Worm (Caenorhabditis elegans) whole organism, midembryonic: ENCODE data around the gene metl-18.

Experiments used
- T22C8.4 ChIP-seq: fragments of 200-800 bp; sonication (Bioruptor generic); IDR thresholded peaks from 2 replicates; pipeline ENCODE4 v1.3.6; 2022; ENCODE audit warnings: missing genetic modification characterization, missing compliant biosample characterization
- cog-1 ChIP-seq: sonication (generic microtip); optimal IDR thresholded peaks from 2 replicates; lab custom pipeline; 2016; ENCODE audit warnings: missing genetic modification characterization, missing compliant biosample characterization
- flt-1 ChIP-seq: fragments of 200-800 bp; sonication (Bioruptor generic); IDR thresholded peaks from 2 replicates; pipeline ENCODE4 v1.3.6; 2022; ENCODE audit warnings: missing genetic modification characterization, missing compliant biosample characterization
- klf-2 ChIP-seq: fragments of 200-800 bp; sonication (Bioruptor generic); conservative IDR thresholded peaks from 2 replicates; pipeline ENCODE4 v1.3.6; 2022; ENCODE audit warnings: missing genetic modification reagents, missing genetic modification characterization, missing compliant biosample characterization
- med-1 ChIP-seq: sonication (generic microtip); optimal IDR thresholded peaks from 2 replicates; lab custom pipeline; 2017; ENCODE audit warnings: missing genetic modification characterization, mild to moderate bottlenecking, missing compliant biosample characterization, antibody characterized with exemption, missing genetic modification reagents; ENCODE audit not compliant: insufficient read depth
- ref-1 ChIP-seq: fragments of 200-800 bp; sonication (Bioruptor generic); conservative IDR thresholded peaks from 2 replicates; pipeline ENCODE4 v1.3.6; 2022; ENCODE audit warnings: missing genetic modification reagents, missing genetic modification characterization, missing compliant biosample characterization
- tab-1 ChIP-seq: fragments of 200-800 bp; sonication (Bioruptor generic); IDR thresholded peaks from 2 replicates; pipeline ENCODE4 v1.3.6; 2022; ENCODE audit warnings: missing genetic modification characterization, missing compliant biosample characterization
- ztf-23 ChIP-seq: fragments of 200-800 bp; sonication (Bioruptor generic); IDR thresholded peaks from 2 replicates; pipeline ENCODE4 v1.3.6; 2022; ENCODE audit warnings: missing genetic modification reagents, missing genetic modification characterization, missing compliant biosample characterization
- ztf-29 ChIP-seq: fragments of 200-800 bp; sonication (Bioruptor generic); IDR thresholded peaks from 2 replicates; pipeline ENCODE4 v1.3.6; 2022; ENCODE audit warnings: missing genetic modification reagents, missing genetic modification characterization, missing compliant biosample characterization

Gene metl-18

DNA sequence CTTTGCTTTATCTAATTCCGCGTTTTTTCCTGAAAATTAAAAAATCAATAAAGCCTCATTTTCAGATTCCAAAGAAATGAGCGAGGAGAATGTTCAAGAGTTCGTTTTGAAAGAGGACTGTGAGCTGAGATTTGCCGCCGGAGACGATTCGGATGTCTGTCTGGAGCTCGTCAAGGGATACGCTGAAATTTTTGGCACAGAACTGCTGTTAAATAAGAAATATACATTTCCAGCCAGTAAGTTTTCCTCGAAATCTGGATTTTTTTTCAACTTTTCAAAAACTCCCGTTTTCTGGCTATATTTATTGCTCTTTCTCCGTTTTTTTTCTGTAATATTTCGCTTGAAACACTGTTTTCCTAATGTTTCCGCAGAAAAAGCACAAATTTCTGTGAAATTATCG lies 27.9 kb upstream of the metl-18 start, which contains the start of gene clpf-1:
TSS of gene clpf-1 (plus strand) at position 66 of the 400 bp plus-strand sequence.
- no peak for TF ChIP-seq klf-2 (GFP tag; lab: Robert Waterston, UW)
- TF ChIP-seq ref-1 (GFP tag; lab: Robert Waterston, UW) = no peak
- no peak for TF ChIP-seq T22C8.4 (GFP tag; lab: Robert Waterston, UW)
- no peak for TF ChIP-seq flt-1 (GFP tag; lab: Robert Waterston, UW)
- TF ChIP-seq ztf-29 = no peak
- no peak for TF ChIP-seq ztf-23 (GFP tag; lab: Robert Waterston, UW)
- no peak for TF ChIP-seq cog-1
- TF ChIP-seq tab-1 (GFP tag; lab: Robert Waterston, UW) = no peak
- TF ChIP-seq med-1 (GFP tag; lab: Kevin White, UChicago) = no peak

DNA sequence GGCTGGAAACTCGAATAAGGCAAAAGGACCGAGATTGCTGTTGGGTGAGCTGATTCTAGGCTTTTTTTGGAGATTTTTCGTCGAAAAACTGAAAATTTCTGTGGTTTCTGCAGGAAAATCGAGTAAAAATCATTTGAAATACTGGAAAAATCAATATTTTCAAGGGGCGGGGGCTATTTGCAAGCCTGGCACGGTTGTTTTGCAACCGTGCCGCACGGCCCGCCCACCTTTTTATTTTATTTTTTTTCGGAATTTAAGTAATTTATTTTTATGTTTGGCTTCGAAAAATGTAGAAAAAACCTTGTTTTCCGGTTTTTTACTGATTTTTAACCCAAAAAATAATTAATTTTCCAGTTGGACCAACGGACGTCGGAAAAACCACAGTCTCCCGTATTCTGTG lies 27.1 kb upstream of the metl-18 start:
- TF ChIP-seq T22C8.4 (GFP tag; lab: Robert Waterston, UW) (0 out of 2 replicates have a peak, but pooled peaks have one; percentile 31), ref-1 (GFP tag; lab: Robert Waterston, UW) (no peak)

DNA sequence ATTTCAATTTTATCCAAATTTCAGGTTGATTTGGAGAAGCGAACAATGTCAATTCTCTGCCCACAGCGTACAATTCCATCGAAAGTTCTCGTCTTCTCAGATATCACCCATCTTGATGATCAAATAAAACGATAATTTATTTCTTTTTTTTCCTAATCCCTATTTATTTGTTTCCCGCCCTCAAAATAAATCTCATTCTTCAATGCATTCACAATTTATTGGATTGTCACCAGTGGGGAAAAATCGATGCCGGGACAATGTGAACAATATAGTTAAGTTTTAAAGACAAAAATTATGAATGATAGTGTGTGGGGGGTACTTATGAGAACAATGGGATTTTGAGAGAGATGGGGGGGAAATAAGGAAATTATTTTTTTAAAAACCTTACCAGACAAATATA lies 25.1 kb upstream of the metl-18 start:
- TF ChIP-seq ztf-23 (GFP tag; lab: Robert Waterston, UW) (no peak), T22C8.4 (GFP tag; lab: Robert Waterston, UW) (no peak), tab-1 (GFP tag; lab: Robert Waterston, UW) (no peak), ztf-29 (no peak), flt-1 (GFP tag; lab: Robert Waterston, UW) (no peak), klf-2 (GFP tag; lab: Robert Waterston, UW) (no peak), cog-1 (no peak), ref-1 (GFP tag; lab: Robert Waterston, UW) (no peak), med-1 (GFP tag; lab: Kevin White, UChicago) (no peak)

DNA sequence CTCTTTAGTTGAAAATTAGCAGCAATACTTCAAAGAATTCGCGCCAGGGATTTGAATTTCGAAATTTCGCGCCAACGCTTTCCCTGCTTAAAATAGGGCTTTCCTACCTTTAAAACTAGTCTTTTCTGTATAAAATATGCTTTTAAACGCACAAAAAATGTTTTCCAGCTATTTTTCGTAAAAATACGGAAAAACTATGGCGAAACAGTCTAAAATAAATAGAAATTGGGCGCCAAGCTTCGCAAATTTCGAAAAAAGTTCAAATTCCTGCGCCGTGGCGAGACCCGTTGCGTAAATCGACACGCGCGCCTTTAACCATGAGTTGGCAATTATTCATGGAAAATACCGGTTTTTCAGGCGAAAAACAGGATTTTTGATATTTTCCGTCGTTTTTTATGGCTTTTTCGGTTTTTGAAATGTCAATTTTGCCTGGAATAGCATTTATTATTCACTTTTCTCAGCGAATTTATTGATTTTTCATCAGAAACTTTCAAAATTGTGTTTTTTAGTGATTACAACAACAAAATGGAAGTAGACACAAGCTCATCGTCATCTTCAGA lies 21.1 kb upstream of the metl-18 start, which contains the start of the genes npp-9 and F59A2.5:
TSS of gene npp-9 (minus strand) at position 126 of the 560 bp plus-strand sequence.
TSS of gene F59A2.5 (plus strand) at position 510 of the 560 bp plus-strand sequence.
- TF ChIP-seq ref-1 (GFP tag; lab: Robert Waterston, UW) (no peak), T22C8.4 (GFP tag; lab: Robert Waterston, UW) (no peak), ztf-29 (no peak)

DNA sequence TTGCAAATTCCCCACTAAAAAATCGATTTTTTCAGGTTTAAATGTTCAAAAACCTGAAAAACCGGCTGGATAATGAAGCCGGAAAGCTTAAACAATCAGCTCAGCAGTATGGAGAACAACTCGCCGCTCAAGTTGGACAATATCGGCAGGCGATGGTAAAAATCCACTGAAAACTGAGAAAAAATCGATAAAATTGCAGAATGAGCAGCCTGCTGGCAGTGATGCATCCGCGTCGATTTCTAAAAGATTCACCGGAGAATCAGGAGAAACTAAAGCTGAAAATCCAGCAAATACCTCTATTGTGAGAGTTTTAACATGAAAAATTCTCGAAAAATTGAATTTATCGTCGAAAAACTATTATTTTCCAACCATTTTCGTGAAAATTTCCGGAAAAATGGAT lies 20.0 kb upstream of the metl-18 start, which contains the start of gene golg-4:
TSS of gene golg-4 (plus strand) at position 34 of the 400 bp plus-strand sequence.
- no peak for TF ChIP-seq ztf-23 (GFP tag; lab: Robert Waterston, UW)
- TF ChIP-seq med-1 (GFP tag; lab: Kevin White, UChicago) = no peak
- no peak for TF ChIP-seq tab-1 (GFP tag; lab: Robert Waterston, UW)
- TF ChIP-seq klf-2 (GFP tag; lab: Robert Waterston, UW) = no peak
- peak; percentile 68; the same call in 1 of the 2 replicates for TF ChIP-seq T22C8.4 (GFP tag; lab: Robert Waterston, UW)
- TF ChIP-seq flt-1 (GFP tag; lab: Robert Waterston, UW) = no peak
- no peak for TF ChIP-seq ztf-29
- no peak for TF ChIP-seq cog-1

DNA sequence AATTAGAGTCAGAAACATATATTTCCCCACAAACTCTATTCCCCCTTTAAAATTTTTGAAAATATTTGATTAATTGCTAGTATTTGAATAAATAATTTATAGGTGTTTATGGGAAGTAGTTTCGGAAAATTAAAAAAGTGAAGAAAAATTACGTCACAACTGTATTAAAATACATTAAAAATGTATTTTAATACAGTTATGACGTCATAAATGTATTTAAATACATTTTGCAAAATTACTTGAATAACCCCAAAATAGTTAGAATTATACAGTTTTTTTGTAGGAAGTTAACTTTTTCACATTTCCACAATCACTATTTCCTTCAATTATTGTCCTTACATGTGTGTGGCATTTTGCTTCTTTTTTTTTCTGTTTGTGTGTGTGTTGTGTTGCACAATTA lies 12.1 kb upstream of the metl-18 start:
- TF ChIP-seq med-1 (GFP tag; lab: Kevin White, UChicago) = no peak
- no peak for TF ChIP-seq flt-1 (GFP tag; lab: Robert Waterston, UW)
- TF ChIP-seq cog-1 = no peak

DNA sequence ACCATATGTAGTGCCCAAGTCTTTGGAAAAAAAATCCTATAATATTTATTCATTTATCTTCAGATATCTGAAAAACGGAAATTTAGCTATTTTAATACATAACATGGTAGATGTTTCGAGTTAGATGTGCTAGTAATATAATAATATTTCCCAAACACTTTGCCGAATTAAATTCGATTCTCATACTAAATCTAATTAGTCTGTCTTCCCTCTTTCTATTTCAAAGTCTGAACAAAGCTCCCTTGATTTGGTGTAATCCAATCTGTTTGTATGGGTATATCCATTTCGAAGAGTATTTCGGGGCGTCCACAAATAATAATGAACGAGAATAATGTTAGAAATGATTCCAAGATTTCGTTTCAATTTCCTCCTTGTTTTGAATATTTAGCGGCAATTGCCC lies 11.1 kb upstream of the metl-18 start:
- TF ChIP-seq T22C8.4 (GFP tag; lab: Robert Waterston, UW) (no peak), klf-2 (GFP tag; lab: Robert Waterston, UW) (no peak), tab-1 (GFP tag; lab: Robert Waterston, UW) (no peak), flt-1 (GFP tag; lab: Robert Waterston, UW) (no peak), ref-1 (GFP tag; lab: Robert Waterston, UW) (no peak), cog-1 (no peak), ztf-23 (GFP tag; lab: Robert Waterston, UW) (no peak), ztf-29 (no peak), med-1 (GFP tag; lab: Kevin White, UChicago) (no peak)

DNA sequence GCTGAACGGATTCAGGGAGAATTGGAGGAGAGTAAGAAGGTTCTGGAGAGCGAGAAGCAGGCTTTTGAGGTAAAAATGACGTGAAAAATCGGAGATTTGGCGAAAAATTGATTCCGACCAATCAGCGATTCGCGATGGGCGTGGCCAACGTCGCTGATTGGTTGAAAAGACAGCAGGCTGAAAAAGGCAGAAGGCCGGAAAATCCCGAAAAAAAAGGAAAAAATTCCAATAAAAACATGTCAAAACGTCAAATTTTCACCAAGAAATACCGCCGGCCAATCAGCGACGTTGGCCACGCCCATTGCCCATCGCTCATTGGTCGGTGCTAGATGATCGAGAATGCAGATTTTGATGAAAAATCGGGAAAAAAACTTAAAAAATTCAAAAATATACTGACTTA lies 8.1 kb upstream of the metl-18 start:
- TF ChIP-seq flt-1 (GFP tag; lab: Robert Waterston, UW) (no peak), ztf-29 (no peak), klf-2 (GFP tag; lab: Robert Waterston, UW) (no peak), ref-1 (GFP tag; lab: Robert Waterston, UW) (no peak), cog-1 (no peak), tab-1 (GFP tag; lab: Robert Waterston, UW) (no peak), ztf-23 (GFP tag; lab: Robert Waterston, UW) (no peak)

DNA sequence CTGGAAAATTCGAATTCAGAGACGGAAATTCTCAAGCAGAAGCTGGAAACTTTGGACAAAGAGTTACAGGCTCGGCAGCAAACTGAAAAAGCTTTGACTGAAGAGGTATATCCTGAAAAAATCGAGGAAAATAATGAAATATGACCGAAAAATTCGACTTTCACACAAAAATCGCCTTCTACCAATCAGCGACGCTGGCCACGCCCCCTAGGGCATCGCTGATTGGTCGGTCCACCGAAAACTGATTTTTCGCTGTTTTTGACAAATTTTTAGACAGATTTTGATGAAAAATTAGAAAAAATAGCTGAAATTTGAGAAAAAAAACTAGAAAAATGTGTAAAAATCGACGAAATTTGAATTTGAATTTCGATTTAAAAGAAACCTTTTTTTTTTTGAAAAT lies 6.6 kb upstream of the metl-18 start:
- TF ChIP-seq tab-1 (GFP tag; lab: Robert Waterston, UW) (no peak), T22C8.4 (GFP tag; lab: Robert Waterston, UW) (no peak), ztf-23 (GFP tag; lab: Robert Waterston, UW) (no peak), flt-1 (GFP tag; lab: Robert Waterston, UW) (no peak), ztf-29 (no peak), ref-1 (GFP tag; lab: Robert Waterston, UW) (no peak), klf-2 (GFP tag; lab: Robert Waterston, UW) (no peak), cog-1 (no peak), med-1 (GFP tag; lab: Kevin White, UChicago) (no peak)

DNA sequence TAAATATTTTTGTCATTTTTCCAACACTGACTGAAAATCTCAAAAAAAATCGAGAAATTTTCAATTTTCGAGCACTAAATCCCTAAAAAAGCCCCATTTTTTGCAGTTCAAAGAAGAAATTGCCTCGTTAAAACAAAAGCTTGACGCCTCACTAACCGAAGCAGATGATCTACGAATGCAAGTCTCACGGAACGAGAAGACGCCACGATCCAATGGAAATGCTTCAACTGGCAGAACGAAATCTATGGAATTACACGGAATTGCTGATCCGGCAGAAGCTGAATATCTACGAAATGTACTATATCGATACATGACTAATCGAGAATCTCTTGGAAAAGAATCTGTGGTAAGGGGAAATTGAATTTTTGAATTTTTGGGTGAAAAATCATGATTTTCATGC lies 1.6 kb upstream of the metl-18 start:
- TF ChIP-seq flt-1 (GFP tag; lab: Robert Waterston, UW) = no peak
- no peak for TF ChIP-seq klf-2 (GFP tag; lab: Robert Waterston, UW)
- no peak for TF ChIP-seq cog-1
- TF ChIP-seq med-1 (GFP tag; lab: Kevin White, UChicago) = no peak
- no peak for TF ChIP-seq ref-1 (GFP tag; lab: Robert Waterston, UW)
- TF ChIP-seq tab-1 (GFP tag; lab: Robert Waterston, UW) = no peak
- TF ChIP-seq ztf-23 (GFP tag; lab: Robert Waterston, UW) = no peak
- no peak for TF ChIP-seq T22C8.4 (GFP tag; lab: Robert Waterston, UW)
- no peak for TF ChIP-seq ztf-29
